Fruit fly (Drosophila melanogaster): ENCODE data around the gene Cyp4e3.
A peak's percentile ranks its signal among the peaks of the same experiment; 100 is the strongest.

Gene Cyp4e3

dm6 chr2L:9758856-9759255, 9.0 kb upstream of the Cyp4e3 start (continued):
- TF ChIP-seq CG2129 (GFP tag; IDR thresholded peaks at IDR 0.05; ENCODE audit: partially characterized antibody): peak; percentile 87
- TF ChIP-seq CG13123 (GFP tag; optimal IDR thresholded peaks at IDR 0.05): no peak
- no peak for TF ChIP-seq Sin3A (optimal IDR thresholded peaks at IDR 0.05)
- TF ChIP-seq CG17802 (tag; optimal IDR thresholded peaks at IDR 0.05): no peak
- peak; percentile 7 for TF ChIP-seq tap (tag; optimal IDR thresholded peaks at IDR 0.05)
- peak; percentile 100 for TF ChIP-seq CG4360 (GFP tag; IDR thresholded peaks at IDR 0.05)
- TF ChIP-seq row (GFP tag; IDR thresholded peaks at IDR 0.05): peak; percentile 96
- peak; percentile 82; the same call in 1 of the 3 replicates for TF ChIP-seq CG2199 (GFP tag; IDR thresholded peaks at IDR 0.05)
- TF ChIP-seq HHEX (GFP tag; optimal IDR thresholded peaks at IDR 0.05): no peak
- peak; percentile 39 for TF ChIP-seq CG10979 (tag; optimal IDR thresholded peaks at IDR 0.05)
- no peak for TF ChIP-seq salm (tag; optimal IDR thresholded peaks at IDR 0.05)
- TF ChIP-seq vnd (GFP tag; IDR thresholded peaks at IDR 0.05; ENCODE audit: partially characterized antibody): peak; percentile 92
- TF ChIP-seq H2.0 (GFP tag; IDR thresholded peaks at IDR 0.05): peak; percentile 48; the same call in 1 of the 2 replicates
- TF ChIP-seq CG34422 (GFP tag; IDR thresholded peaks at IDR 0.05): peak; percentile 70; the same call in 2 of the 3 replicates
- no peak for TF ChIP-seq CG1529 (GFP tag; optimal IDR thresholded peaks at IDR 0.05)
- TF ChIP-seq B-H2 (GFP tag; optimal IDR thresholded peaks at IDR 0.05): peak; percentile 78
- TF ChIP-seq ranshi (GFP tag; IDR thresholded peaks at IDR 0.05): peak; percentile 53; the same call in 1 of the 2 replicates
- peak; percentile 50 for TF ChIP-seq CG1233 (GFP tag; optimal IDR thresholded peaks at IDR 0.05)
- peak; percentile 47 for TF ChIP-seq CG13624 (GFP tag; optimal IDR thresholded peaks at IDR 0.05)
- peak; percentile 52 for TF ChIP-seq CG7786 (GFP tag; optimal IDR thresholded peaks at IDR 0.05)
- TF ChIP-seq CG18011 (GFP tag; optimal IDR thresholded peaks at IDR 0.05): peak; percentile 30
- no peak for TF ChIP-seq Atf-2 (GFP tag; optimal IDR thresholded peaks at IDR 0.05)
- TF ChIP-seq CG13296 (GFP tag; optimal IDR thresholded peaks at IDR 0.05): no peak
- no peak for TF ChIP-seq dmrt11E (tag; optimal IDR thresholded peaks at IDR 0.05)
- TF ChIP-seq fd102C (GFP tag; optimal IDR thresholded peaks at IDR 0.05): no peak
- 0 out of 3 replicates have a peak, but pooled peaks have one; percentile 51 for TF ChIP-seq otp (GFP tag; IDR thresholded peaks at IDR 0.05)
- peak; percentile 96 for TF ChIP-seq chinmo (GFP tag; IDR thresholded peaks at IDR 0.05; ENCODE audit: partially characterized antibody)
- TF ChIP-seq CG11247 (GFP tag; IDR thresholded peaks at IDR 0.05): peak; percentile 59; the same call in 1 of the 2 replicates
- TF ChIP-seq Myb (GFP tag; optimal IDR thresholded peaks at IDR 0.05): peak; percentile 31
- peak; percentile 67 for TF ChIP-seq dm (GFP tag; optimal IDR thresholded peaks at IDR 0.05)
- peak; percentile 67 for TF ChIP-seq Xbp1 (GFP tag; optimal IDR thresholded peaks at IDR 0.05)
- TF ChIP-seq CG10654 (GFP tag; optimal IDR thresholded peaks at IDR 0.05): peak; percentile 17
- peak; percentile 96 for TF ChIP-seq Ets65A (GFP tag)
- peak; percentile 88 for TF ChIP-seq Rfx (GFP tag; IDR thresholded peaks at IDR 0.05)
- no peak for TF ChIP-seq slp2 (GFP tag; optimal IDR thresholded peaks at IDR 0.05)
- TF ChIP-seq Hr3 (GFP tag; optimal IDR thresholded peaks at IDR 0.05): peak; percentile 42
- peak; percentile 6 for TF ChIP-seq MTF-1 (GFP tag; optimal IDR thresholded peaks at IDR 0.05; ENCODE audit: borderline replicate concordance)
- TF ChIP-seq CG15479 (GFP tag; optimal IDR thresholded peaks at IDR 0.05): peak; percentile 3
- TF ChIP-seq Opbp (GFP tag; IDR thresholded peaks at IDR 0.05; ENCODE audit: partially characterized antibody): peak; percentile 95
- TF ChIP-seq CG8089 (GFP tag; optimal IDR thresholded peaks at IDR 0.05): no peak
- peak; percentile 67 for TF ChIP-seq ash1 (GFP tag; optimal IDR thresholded peaks at IDR 0.05)
- TF ChIP-seq bigmax (GFP tag; optimal IDR thresholded peaks at IDR 0.05): no peak
- TF ChIP-seq CG4730 (GFP tag; IDR thresholded peaks at IDR 0.05): peak; percentile 28; the same call in 1 of the 2 replicates
- peak; percentile 60 for TF ChIP-seq Hmr (GFP tag; optimal IDR thresholded peaks at IDR 0.05)
- TF ChIP-seq CG7745 (tag; optimal IDR thresholded peaks at IDR 0.05): no peak
- TF ChIP-seq luna (GFP tag; optimal IDR thresholded peaks at IDR 0.05): peak; percentile 40
- TF ChIP-seq Fer1 (GFP tag; optimal IDR thresholded peaks at IDR 0.05): peak; percentile 23
- peak; percentile 22 to 68 for TF ChIP-seq dpn (GFP tag; optimal IDR thresholded peaks at IDR 0.05)
- peak; percentile 18 for TF ChIP-seq pum (GFP tag; optimal IDR thresholded peaks at IDR 0.05)
- peak; percentile 68 for TF ChIP-seq CG3847 (GFP tag; IDR thresholded peaks at IDR 0.05)
- peak in 1 of 3 experiments; percentile 3 for TF ChIP-seq lola (GFP tag; optimal IDR thresholded peaks at IDR 0.05)

All from whole organism, embryonic.